Worm (Caenorhabditis elegans): ENCODE data around the gene M57.1.

The M57.1 gene

DNA sequence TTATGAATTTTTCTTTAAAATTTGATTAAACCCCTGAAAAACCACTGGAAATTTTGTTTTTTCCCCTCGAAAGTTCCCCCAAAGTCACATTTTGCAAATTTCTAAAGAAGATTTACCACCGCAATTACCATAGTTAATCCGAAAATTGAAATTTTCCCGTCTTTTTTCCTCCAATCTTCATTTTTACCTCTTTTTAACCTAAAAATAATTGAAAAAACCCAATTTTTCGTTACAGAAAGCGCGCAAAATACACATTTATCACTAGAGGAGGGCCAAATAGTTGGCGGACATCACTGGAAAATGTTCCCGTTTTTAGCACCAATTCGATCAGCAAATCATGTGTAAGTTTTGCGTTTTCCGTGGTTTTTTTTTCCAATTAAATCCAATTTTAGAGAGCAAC lies 15.7 kb upstream of the M57.1 start, which contains the start of gene unc-33:
Gene unc-33, plus strand, starts transcription at position 301 of the 400 bp plus-strand sequence.
- no peak for TF ChIP-seq alr-1 (tag; optimal IDR thresholded peaks at IDR 0.05)
- no peak for TF ChIP-seq elt-3 (tag; optimal IDR thresholded peaks at IDR 0.05)
- no peak for TF ChIP-seq unc-62 (GFP tag; optimal IDR thresholded peaks at IDR 0.05)
- no peak for TF ChIP-seq ztf-4 (tag; optimal IDR thresholded peaks at IDR 0.05)
- TF ChIP-seq F13H6.1 (tag; optimal IDR thresholded peaks at IDR 0.05), result no peak
- TF ChIP-seq nhr-6 (tag; optimal IDR thresholded peaks at IDR 0.05), result no peak
- TF ChIP-seq ZK546.5 (tag; optimal IDR thresholded peaks at IDR 0.05), result no peak
- no peak for TF ChIP-seq lsy-2 (tag; optimal IDR thresholded peaks at IDR 0.05)
- TF ChIP-seq zag-1 (tag; optimal IDR thresholded peaks at IDR 0.05), result no peak
- no peak for TF ChIP-seq mbf-1 (tag; optimal IDR thresholded peaks at IDR 0.05)
- no peak for TF ChIP-seq gmeb-1 (tag; optimal IDR thresholded peaks at IDR 0.05)
- TF ChIP-seq nhr-12 (tag; optimal IDR thresholded peaks at IDR 0.05), result no peak
- TF ChIP-seq unc-39 (tag; optimal IDR thresholded peaks at IDR 0.05), result no peak
- no peak for TF ChIP-seq nhr-25 (tag; optimal IDR thresholded peaks at IDR 0.05)
- TF ChIP-seq sma-3 (GFP tag; optimal IDR thresholded peaks at IDR 0.05), result no peak
- no peak for TF ChIP-seq ztf-1 (GFP tag; conservative IDR thresholded peaks at IDR 0.05)

- TF ChIP-seq ztf-1 (GFP tag; conservative IDR thresholded peaks at IDR 0.05) (no peak), nhr-10 (tag; optimal IDR thresholded peaks at IDR 0.05) (no peak), unc-62 (GFP tag; optimal IDR thresholded peaks at IDR 0.05) (no peak), unc-55 (GFP tag; optimal IDR thresholded peaks at IDR 0.05) (no peak), mab-5 (tag; optimal IDR thresholded peaks at IDR 0.05) (no peak), gmeb-1 (tag; optimal IDR thresholded peaks at IDR 0.05) (no peak), ZK546.5 (tag; optimal IDR thresholded peaks at IDR 0.05) (no peak), nhr-6 (tag; optimal IDR thresholded peaks at IDR 0.05) (no peak)
Observed at ce11 chrIV:3517582-3517981, 14.7 kb upstream of the M57.1 start.

DNA sequence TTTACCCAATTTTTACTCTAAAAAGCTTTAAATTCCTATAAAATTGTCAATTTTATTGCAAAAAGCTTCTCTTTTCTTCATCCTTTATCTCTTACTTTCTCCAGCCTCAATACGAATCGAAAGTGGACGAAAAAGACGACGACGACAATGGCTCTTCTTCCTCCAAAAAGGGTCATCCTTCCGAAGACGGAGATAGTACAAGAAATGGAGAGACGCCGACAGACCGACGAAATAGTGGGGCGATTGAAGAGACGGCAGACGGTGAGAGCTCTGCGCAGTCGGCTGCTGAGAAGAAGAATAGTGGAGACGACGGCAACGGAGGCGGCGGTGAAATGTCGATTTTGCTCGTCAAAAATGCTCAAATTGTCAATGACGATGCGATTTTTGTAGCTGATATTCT lies 12.9 kb upstream of the M57.1 start:
- no peak for TF ChIP-seq lin-39 (tag; optimal IDR thresholded peaks at IDR 0.05)
- no peak for TF ChIP-seq dmd-4 (tag; optimal IDR thresholded peaks at IDR 0.05)
- no peak for TF ChIP-seq sma-3 (GFP tag; optimal IDR thresholded peaks at IDR 0.05)
- TF ChIP-seq nhr-11 (tag; optimal IDR thresholded peaks at IDR 0.05), result no peak
- no peak for TF ChIP-seq crh-2 (tag; optimal IDR thresholded peaks at IDR 0.05)
- TF ChIP-seq ztf-1 (GFP tag; conservative IDR thresholded peaks at IDR 0.05), result no peak
- TF ChIP-seq egl-27 (tag; optimal IDR thresholded peaks at IDR 0.05), result peak; percentile 35
- no peak for TF ChIP-seq lin-11 (tag; optimal IDR thresholded peaks at IDR 0.05)
- no peak for TF ChIP-seq ZK546.5 (tag; optimal IDR thresholded peaks at IDR 0.05)
- no peak for TF ChIP-seq lin-13 (GFP tag; optimal IDR thresholded peaks at IDR 0.05)
- TF ChIP-seq nhr-6 (tag; optimal IDR thresholded peaks at IDR 0.05), result no peak
- TF ChIP-seq elt-3 (tag; optimal IDR thresholded peaks at IDR 0.05), result no peak
- TF ChIP-seq sem-4 (tag; optimal IDR thresholded peaks at IDR 0.05), result peak; percentile 47
- no peak for TF ChIP-seq nhr-129 (tag; optimal IDR thresholded peaks at IDR 0.05)
- TF ChIP-seq nhr-10 (tag; optimal IDR thresholded peaks at IDR 0.05), result no peak
- no peak for TF ChIP-seq ceh-82 (tag; optimal IDR thresholded peaks at IDR 0.05)
- peak; percentile 52 for TF ChIP-seq C34F6.9 (tag; optimal IDR thresholded peaks at IDR 0.05)
- no peak for TF ChIP-seq ztf-4 (tag; optimal IDR thresholded peaks at IDR 0.05)
- peak; percentile 43 for TF ChIP-seq F13H6.1 (tag; optimal IDR thresholded peaks at IDR 0.05)
- TF ChIP-seq unc-62 (GFP tag; optimal IDR thresholded peaks at IDR 0.05), result no peak
- TF ChIP-seq nhr-25 (tag; optimal IDR thresholded peaks at IDR 0.05), result no peak
- no peak for TF ChIP-seq R02D3.7 (tag; optimal IDR thresholded peaks at IDR 0.05)
- peak; percentile 51 for TF ChIP-seq unc-55 (GFP tag; optimal IDR thresholded peaks at IDR 0.05)
- no peak for TF ChIP-seq elt-1 (tag; optimal IDR thresholded peaks at IDR 0.05)
- peak; percentile 24 for TF ChIP-seq mab-5 (tag; optimal IDR thresholded peaks at IDR 0.05)
- TF ChIP-seq alr-1 (tag; optimal IDR thresholded peaks at IDR 0.05), result no peak
- no peak for TF ChIP-seq nhr-23 (tag; optimal IDR thresholded peaks at IDR 0.05)
- TF ChIP-seq peb-1 (tag; optimal IDR thresholded peaks at IDR 0.05), result no peak
- no peak for TF ChIP-seq mdl-1 (tag; optimal IDR thresholded peaks at IDR 0.05)
- TF ChIP-seq blmp-1 (tag; optimal IDR thresholded peaks at IDR 0.05; ENCODE audit: insufficient read depth), result no peak
- TF ChIP-seq nhr-77 (tag; optimal IDR thresholded peaks at IDR 0.05), result no peak
- peak; percentile 29 for TF ChIP-seq gmeb-1 (tag; optimal IDR thresholded peaks at IDR 0.05)
- TF ChIP-seq nhr-237 (tag; optimal IDR thresholded peaks at IDR 0.05), result no peak
- TF ChIP-seq ceh-16 (tag; optimal IDR thresholded peaks at IDR 0.05), result no peak
- TF ChIP-seq aly-2 (tag; optimal IDR thresholded peaks at IDR 0.05), result no peak
- no peak for TF ChIP-seq nhr-12 (tag; optimal IDR thresholded peaks at IDR 0.05)
- peak; percentile 93 for TF ChIP-seq snpc-4 (tag; optimal IDR thresholded peaks at IDR 0.05)
- peak; percentile 8 for TF ChIP-seq sma-9 (GFP tag; optimal IDR thresholded peaks at IDR 0.05)
- no peak for TF ChIP-seq sma-9 (tag; optimal IDR thresholded peaks at IDR 0.05)
- TF ChIP-seq Y55F3AM.14 (GFP tag; optimal IDR thresholded peaks at IDR 0.05), result no peak
- TF ChIP-seq nhr-21 (tag; optimal IDR thresholded peaks at IDR 0.05), result no peak
- no peak for TF ChIP-seq ama-1 (optimal IDR thresholded peaks at IDR 0.05)
- TF ChIP-seq unc-39 (tag; optimal IDR thresholded peaks at IDR 0.05), result no peak
- no peak for TF ChIP-seq ztf-11 (tag; optimal IDR thresholded peaks at IDR 0.05)
- peak; percentile 20 to 62 for TF ChIP-seq lsy-2 (tag; optimal IDR thresholded peaks at IDR 0.05)
- no peak for TF ChIP-seq mbf-1 (tag; optimal IDR thresholded peaks at IDR 0.05)
- TF ChIP-seq fos-1 (tag; optimal IDR thresholded peaks at IDR 0.05), result no peak
